Fruit fly (Drosophila melanogaster) whole organism, adult: ENCODE results near the gene Taf13.

Source experiments
- CG12768 ChIP-seq: fragments of 200-800 bp; sonication (Bioruptor generic); optimal IDR thresholded peaks from 2 replicates; lab custom pipeline; 2017; ENCODE audit warnings: missing biosample characterization, missing genetic modification characterization, mild to moderate bottlenecking, moderate library complexity, missing genetic modification reagents
- CG33017 ChIP-seq: fragments of 200-800 bp; sonication (Bioruptor generic); optimal IDR thresholded peaks from 2 replicates; lab custom pipeline; 2018; ENCODE audit warnings: missing biosample characterization, mild to moderate bottlenecking, missing genetic modification characterization, moderate library complexity
- CG5204 ChIP-seq: fragments of 200-800 bp; sonication (Bioruptor generic); optimal IDR thresholded peaks from 2 replicates; lab custom pipeline; 2016; ENCODE audit warnings: missing biosample characterization, missing genetic modification characterization
- Clk ChIP-seq: fragments of 200-800 bp; sonication (Bioruptor generic); optimal IDR thresholded peaks from 2 replicates; lab custom pipeline; 2017; ENCODE audit warnings: missing biosample characterization, missing genetic modification characterization
- Hr96 ChIP-seq: fragments of 200-800 bp; sonication (Bioruptor generic); optimal IDR thresholded peaks from 2 replicates; lab custom pipeline; 2016; ENCODE audit warnings: missing biosample characterization, missing genetic modification characterization
- bab1 ChIP-seq: fragments of 200-800 bp; sonication (Bioruptor generic); optimal IDR thresholded peaks from 3 replicates; lab custom pipeline; 2019; ENCODE audit warnings: missing biosample characterization, mild to moderate bottlenecking, missing genetic modification characterization, moderate library complexity
- cnc ChIP-seq, 2 experiments: fragments of >200 bp; optimal IDR thresholded peaks; 2 replicates each; lab custom pipeline; 2017
- kay ChIP-seq: fragments of 200-800 bp; sonication (Bioruptor generic); peaks from one replicate; lab custom pipeline; 2016; ENCODE audit warnings: missing biosample characterization, missing genetic modification characterization, borderline replicate concordance
- ovo ChIP-seq: fragments of 200-800 bp; sonication (Bioruptor generic); optimal IDR thresholded peaks from 2 replicates; lab custom pipeline; 2016; ENCODE audit warnings: missing biosample characterization, missing genetic modification characterization
- pad ChIP-seq: fragments of 200-800 bp; sonication (Bioruptor generic); optimal IDR thresholded peaks from 3 replicates; lab custom pipeline; 2017; ENCODE audit warnings: missing biosample characterization, missing genetic modification characterization, mild to moderate bottlenecking, moderate library complexity, missing genetic modification reagents
- tj ChIP-seq: fragments of 200-800 bp; sonication (Bioruptor generic); optimal IDR thresholded peaks from 3 replicates; lab custom pipeline; 2017; ENCODE audit warnings: missing biosample characterization, mild to moderate bottlenecking, missing genetic modification characterization, moderate library complexity

dm6 chr2L:20086295-20087096 lies 7.2 kb downstream of the Taf13 start:
- TF ChIP-seq cnc (optimal IDR thresholded peaks at IDR 0.05; lab: Kevin White, UChicago): no peak
- peak; percentile 61 for TF ChIP-seq pad (GFP tag; lab: Kevin White, UChicago)
- peak; percentile 86 for TF ChIP-seq CG5204 (GFP tag; lab: Kevin White, UChicago)
- TF ChIP-seq ovo: peak; percentile 76
- peak; percentile 31 for TF ChIP-seq bab1 (GFP tag; lab: Kevin White, UChicago)
- TF ChIP-seq CG12768 (GFP tag; lab: Kevin White, UChicago): peak; percentile 92
- TF ChIP-seq kay (GFP tag; lab: Kevin White, UChicago): no peak
- peak; percentile 65 for TF ChIP-seq Clk (GFP tag; lab: Kevin White, UChicago)
- peak; percentile 94 for TF ChIP-seq CG33017 (tag; lab: Kevin White, UChicago)
- peak; percentile 76 for TF ChIP-seq Hr96
- peak; percentile 77 for TF ChIP-seq tj (GFP tag; lab: Kevin White, UChicago)
